Fruit fly (Drosophila melanogaster) whole organism, wandering third instar larva: ENCODE measurements around the gene CG46434.
A peak's percentile ranks its signal among the peaks of the same experiment; 100 is the strongest.

Source experiments
- Abd-B ChIP-seq: fragments of >200 bp; optimal IDR thresholded peaks from 2 replicates; lab custom pipeline; 2017; ENCODE audit warnings: missing biosample characterization, missing genetic modification characterization
- CG32264 ChIP-seq: fragments of 200-800 bp; sonication (Bioruptor generic); optimal IDR thresholded peaks from 2 replicates; lab custom pipeline; 2016; ENCODE audit warnings: missing biosample characterization, missing genetic modification characterization
- CG9705 ChIP-seq: fragments of 200-800 bp; sonication (Bioruptor generic); optimal IDR thresholded peaks from 2 replicates; lab custom pipeline; 2018; ENCODE audit warnings: missing biosample characterization, mild to moderate bottlenecking, missing genetic modification characterization
- CrebA ChIP-seq: fragments of 200-800 bp; sonication (Bioruptor generic); optimal IDR thresholded peaks from 2 replicates; lab custom pipeline; 2016; ENCODE audit warnings: missing biosample characterization, mild to moderate bottlenecking, missing genetic modification characterization, borderline replicate concordance
- Dfd ChIP-seq: fragments of >200 bp; optimal IDR thresholded peaks from 2 replicates; lab custom pipeline; 2017; ENCODE audit warnings: missing biosample characterization, missing genetic modification characterization
- Dif ChIP-seq: fragments of 200-275, 200-300 bp; sonication (Bioruptor generic); optimal IDR thresholded peaks from 2 replicates; lab custom pipeline; 2018; ENCODE audit warnings: missing biosample characterization, missing genetic modification characterization; ENCODE audit not compliant: partially characterized antibody
- GATAd ChIP-seq: sonication (Bioruptor generic); optimal IDR thresholded peaks from 2 replicates; lab custom pipeline; 2016; ENCODE audit warnings: missing biosample characterization, missing genetic modification characterization
- HLH106 ChIP-seq: fragments of 200-800 bp; optimal IDR thresholded peaks from 3 replicates; lab custom pipeline; 2019; ENCODE audit warnings: missing biosample characterization, mild to moderate bottlenecking, missing genetic modification characterization, moderate library complexity
- Hnf4 ChIP-seq: fragments of 200-800 bp; sonication (Bioruptor generic); optimal IDR thresholded peaks from 2 replicates; lab custom pipeline; 2016; ENCODE audit warnings: missing biosample characterization, mild to moderate bottlenecking, missing genetic modification characterization
- Hr78 ChIP-seq: fragments of >200 bp; optimal IDR thresholded peaks from 2 replicates; lab custom pipeline; 2017; ENCODE audit warnings: missing biosample characterization, missing genetic modification characterization
- Hr83 ChIP-seq: fragments of 200-300 bp; sonication (Bioruptor generic); optimal IDR thresholded peaks from 2 replicates; lab custom pipeline; 2016; ENCODE audit warnings: missing biosample characterization, mild to moderate bottlenecking, missing genetic modification characterization, moderate library complexity; ENCODE audit not compliant: poor library complexity, severe bottlenecking
- Jra ChIP-seq: sonication (Bioruptor generic); optimal IDR thresholded peaks from 2 replicates; lab custom pipeline; 2016; ENCODE audit warnings: missing biosample characterization, missing genetic modification characterization
- Mio ChIP-seq: sonication (Bioruptor generic); optimal IDR thresholded peaks from 2 replicates; lab custom pipeline; 2016; ENCODE audit warnings: missing biosample characterization, missing genetic modification characterization
- Myc ChIP-seq: fragments of >200 bp; optimal IDR thresholded peaks from 2 replicates; lab custom pipeline; 2017
- N ChIP-seq: fragments of >200 bp; optimal IDR thresholded peaks from 2 replicates; lab custom pipeline; 2018; ENCODE audit warnings: missing biosample characterization, missing external identifiers, missing genetic modification characterization
- OdsH ChIP-seq: fragments of 200-800 bp; sonication (Bioruptor generic); optimal IDR thresholded peaks from 2 replicates; lab custom pipeline; 2016; ENCODE audit warnings: missing biosample characterization, mild to moderate bottlenecking, missing genetic modification characterization
- Rel ChIP-seq, 2 experiments: fragments of 200-800 bp; sonication (Bioruptor generic) in 1 of 2; optimal IDR thresholded peaks; 2 replicates in 1 of 2; 3 replicates in 1 of 2; lab custom pipeline; 2016 to 2019; ENCODE audit warnings: mild to moderate bottlenecking in 2 of 2, missing biosample characterization in 2 of 2, missing genetic modification characterization in 2 of 2, moderate library complexity in 1 of 2
- Sp1 ChIP-seq: fragments of 200-800 bp; sonication (Bioruptor generic); optimal IDR thresholded peaks from 3 replicates; lab custom pipeline; 2019; ENCODE audit warnings: missing biosample characterization, mild to moderate bottlenecking, missing genetic modification characterization, moderate library complexity
- Vsx2 ChIP-seq: fragments of 200-300, 225-300 bp; sonication (Bioruptor generic); optimal IDR thresholded peaks from 2 replicates; lab custom pipeline; 2018; ENCODE audit warnings: missing biosample characterization, missing genetic modification characterization; ENCODE audit not compliant: partially characterized antibody
- br ChIP-seq: fragments of 200-800 bp; sonication (Bioruptor generic); optimal IDR thresholded peaks from 2 replicates; lab custom pipeline; 2016; ENCODE audit warnings: missing biosample characterization, missing genetic modification characterization
- brk ChIP-seq: fragments of 200-800 bp; sonication (Bioruptor generic); optimal IDR thresholded peaks from 2 replicates; lab custom pipeline; 2016; ENCODE audit warnings: missing biosample characterization, mild to moderate bottlenecking, missing genetic modification characterization
- dl ChIP-seq, 2 experiments: fragments of 175-275, 200-275 bp in 1 of 2; fragments of 200-275 bp in 1 of 2; sonication (Bioruptor generic); optimal IDR thresholded peaks; lab custom pipeline; 2018; ENCODE audit warnings: mild to moderate bottlenecking in 2 of 2, missing biosample characterization in 2 of 2, missing genetic modification characterization in 2 of 2, moderate library complexity in 2 of 2; ENCODE audit not compliant: partially characterized antibody in 2 of 2, insufficient read depth in 1 of 2
- dmrt93B ChIP-seq: fragments of 200-800 bp; sonication (Bioruptor generic); optimal IDR thresholded peaks from 2 replicates; lab custom pipeline; 2018; ENCODE audit warnings: missing biosample characterization, mild to moderate bottlenecking, missing genetic modification characterization
- dsf ChIP-seq: sonication (Bioruptor generic); optimal IDR thresholded peaks from 2 replicates; lab custom pipeline; 2016; ENCODE audit warnings: missing biosample characterization, missing genetic modification characterization, borderline replicate concordance
- ey ChIP-seq: fragments of 200-800 bp; sonication (Bioruptor generic); optimal IDR thresholded peaks from 2 replicates; lab custom pipeline; 2016; ENCODE audit warnings: missing biosample characterization, missing genetic modification characterization
- foxo ChIP-seq, 2 experiments: fragments of 200-800 bp; sonication (Bioruptor generic); optimal IDR thresholded peaks; 2 replicates in 1 of 2; 3 replicates in 1 of 2; lab custom pipeline; 2016 to 2017; ENCODE audit warnings: missing biosample characterization in 2 of 2, missing genetic modification characterization in 2 of 2
- fru ChIP-seq: fragments of 200-800 bp; sonication (Bioruptor generic); optimal IDR thresholded peaks from 3 replicates; lab custom pipeline; 2016; ENCODE audit warnings: missing biosample characterization, mild to moderate bottlenecking, missing genetic modification characterization
- h ChIP-seq: fragments of 200-800 bp; sonication (Bioruptor generic); optimal IDR thresholded peaks from 3 replicates; lab custom pipeline; 2016; ENCODE audit warnings: missing biosample characterization, mild to moderate bottlenecking, missing genetic modification characterization
- jim ChIP-seq: fragments of 175-275, 200-325 bp; sonication (Bioruptor generic); optimal IDR thresholded peaks from 2 replicates; lab custom pipeline; 2016; ENCODE audit warnings: missing biosample characterization, mild to moderate bottlenecking, missing genetic modification characterization
- lola ChIP-seq: fragments of >200 bp; optimal IDR thresholded peaks from 2 replicates; lab custom pipeline; 2017; ENCODE audit warnings: missing biosample characterization, missing genetic modification characterization
- pan ChIP-seq: fragments of >200 bp; optimal IDR thresholded peaks from 2 replicates; lab custom pipeline; 2017
- psq ChIP-seq: fragments of 200-800 bp; sonication (Bioruptor generic); optimal IDR thresholded peaks from 3 replicates; lab custom pipeline; 2017; ENCODE audit warnings: missing biosample characterization, mild to moderate bottlenecking, missing genetic modification characterization, moderate library complexity
- rgr ChIP-seq: fragments of 200-800 bp; sonication (Bioruptor generic); optimal IDR thresholded peaks from 3 replicates; lab custom pipeline; 2016; ENCODE audit warnings: missing biosample characterization, mild to moderate bottlenecking, missing genetic modification characterization
- sage ChIP-seq: fragments of 200-800 bp; sonication (Bioruptor generic); optimal IDR thresholded peaks from 2 replicates; lab custom pipeline; 2016; ENCODE audit warnings: missing biosample characterization, mild to moderate bottlenecking, missing genetic modification characterization
- sv ChIP-seq: fragments of 200-800 bp; sonication (Bioruptor generic); optimal IDR thresholded peaks from 3 replicates; lab custom pipeline; 2016; ENCODE audit warnings: missing biosample characterization, missing genetic modification characterization
- tai ChIP-seq: sonication (Bioruptor generic); optimal IDR thresholded peaks from 2 replicates; lab custom pipeline; 2016; ENCODE audit warnings: missing biosample characterization, missing genetic modification characterization
- usp ChIP-seq: fragments of >200 bp; optimal IDR thresholded peaks from 2 replicates; lab custom pipeline; 2017; ENCODE audit warnings: missing biosample characterization, missing genetic modification characterization
- woc ChIP-seq: sonication (Bioruptor generic); optimal IDR thresholded peaks from 2 replicates; lab custom pipeline; 2016; ENCODE audit warnings: missing biosample characterization, mild to moderate bottlenecking, missing genetic modification characterization

Gene CG46434

dm6 chr3L:19560695-19561246 is 16.8 kb upstream of the CG46434 start:
- TF ChIP-seq CG9705 (GFP tag; lab: Kevin White, UChicago): peak; percentile 99
- no peak for TF ChIP-seq usp (GFP tag; lab: Kevin White, UChicago)
- TF ChIP-seq ey (GFP tag; lab: Kevin White, UChicago): peak; percentile 98
- TF ChIP-seq br: peak; percentile 98
- no peak for TF ChIP-seq dl (GFP tag; optimal IDR thresholded peaks at IDR 0.05; lab: Kevin White, UChicago; ENCODE audit: insufficient read depth in 1 of 2, partially characterized antibody in 2 of 2)
- peak; percentile 83 for TF ChIP-seq CrebA (GFP tag; lab: Kevin White, UChicago)
- TF ChIP-seq Hr78: no peak
- peak; percentile 99 for TF ChIP-seq h (GFP tag; lab: Kevin White, UChicago)
- peak; percentile 97 for TF ChIP-seq brk (GFP tag; lab: Kevin White, UChicago)
- TF ChIP-seq jim (GFP tag; lab: Kevin White, UChicago): peak; percentile 55
- TF ChIP-seq sage (GFP tag; lab: Kevin White, UChicago): peak; percentile 97
- peak; percentile 93 for TF ChIP-seq dsf (GFP tag; lab: Kevin White, UChicago)
- no peak for TF ChIP-seq lola (GFP tag; lab: Kevin White, UChicago)
- TF ChIP-seq Hnf4: peak; percentile 98
- no peak for TF ChIP-seq pan (lab: Kevin White, UChicago)
- TF ChIP-seq Jra (GFP tag; lab: Kevin White, UChicago): peak; percentile 94
- TF ChIP-seq Abd-B (GFP tag; lab: Kevin White, UChicago): no peak
- no peak for TF ChIP-seq Myc (lab: Kevin White, UChicago)
- TF ChIP-seq CG32264 (GFP tag; lab: Kevin White, UChicago): peak; percentile 94
- peak; percentile 92 for TF ChIP-seq tai (GFP tag; lab: Kevin White, UChicago)
- TF ChIP-seq OdsH (GFP tag; lab: Kevin White, UChicago): peak; percentile 99
- TF ChIP-seq Hr83: no peak
- no peak for TF ChIP-seq GATAd (GFP tag; lab: Kevin White, UChicago)
- TF ChIP-seq foxo (GFP tag; optimal IDR thresholded peaks at IDR 0.05; lab: Kevin White, UChicago): peak; percentile 77 to 99
- TF ChIP-seq woc (GFP tag; lab: Kevin White, UChicago): peak; percentile 96
- peak; percentile 96 for TF ChIP-seq psq (GFP tag; lab: Kevin White, UChicago)
- peak; percentile 63 for TF ChIP-seq Mio
- TF ChIP-seq fru: peak; percentile 99
- peak; percentile 97 for TF ChIP-seq dmrt93B (GFP tag; lab: Kevin White, UChicago)
- TF ChIP-seq N: no peak
- TF ChIP-seq Dfd (GFP tag; lab: Kevin White, UChicago): peak; percentile 91
- no peak for TF ChIP-seq Dif (GFP tag; lab: Kevin White, UChicago)
- peak; percentile 99 for TF ChIP-seq Sp1 (GFP tag; lab: Kevin White, UChicago)
- peak; percentile 99 for TF ChIP-seq rgr (GFP tag; lab: Kevin White, UChicago)
- peak; percentile 97 for TF ChIP-seq Rel (GFP tag; optimal IDR thresholded peaks at IDR 0.05; lab: Kevin White, UChicago)
- peak; percentile 95 for TF ChIP-seq Rel (tag; optimal IDR thresholded peaks at IDR 0.05; lab: Kevin White, UChicago)
- peak; percentile 93 for TF ChIP-seq sv
- TF ChIP-seq Vsx2 (GFP tag; lab: Kevin White, UChicago): peak; percentile 32
- TF ChIP-seq HLH106 (tag; lab: Kevin White, UChicago): peak; percentile 99

DNA sequence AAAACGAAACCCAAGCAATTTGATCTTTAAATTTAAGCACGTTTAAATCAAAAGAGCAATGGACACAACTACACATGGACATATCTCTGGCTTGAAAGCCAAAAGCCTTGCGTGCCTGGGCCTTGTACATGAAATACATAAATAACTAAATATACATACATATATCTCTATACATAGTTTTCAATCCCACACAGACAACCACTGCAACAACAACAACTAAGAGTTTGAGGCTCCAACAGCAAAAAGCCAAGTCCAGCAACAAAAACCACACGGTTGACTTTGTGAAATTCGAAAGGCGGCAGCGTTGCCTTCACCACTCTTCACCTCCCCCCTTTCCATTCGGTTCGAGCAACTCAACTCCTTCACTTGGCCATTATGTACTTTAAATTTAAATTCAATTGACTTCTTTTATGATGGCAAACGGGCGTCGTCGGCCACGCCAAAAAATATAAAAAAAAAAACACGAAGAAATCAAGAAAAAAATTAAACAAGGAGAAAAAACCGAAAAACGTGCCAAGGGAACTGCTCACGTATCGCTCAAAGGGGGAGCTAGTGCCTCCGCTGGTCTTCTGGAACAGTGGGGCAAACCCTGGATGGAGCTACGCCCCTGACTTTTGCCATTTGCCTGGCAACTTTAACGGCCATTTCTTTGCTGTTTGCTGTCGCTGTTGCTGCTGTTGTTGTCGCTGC is 16.1 kb upstream of the CG46434 start:
- TF ChIP-seq sv: no peak
- TF ChIP-seq psq (GFP tag; lab: Kevin White, UChicago): no peak
- no peak for TF ChIP-seq HLH106 (tag; lab: Kevin White, UChicago)
- TF ChIP-seq tai (GFP tag; lab: Kevin White, UChicago): no peak
- no peak for TF ChIP-seq dl (GFP tag; optimal IDR thresholded peaks at IDR 0.05; lab: Kevin White, UChicago; ENCODE audit: insufficient read depth in 1 of 2, partially characterized antibody in 2 of 2)
- no peak for TF ChIP-seq rgr (GFP tag; lab: Kevin White, UChicago)
- no peak for TF ChIP-seq jim (GFP tag; lab: Kevin White, UChicago)
- no peak for TF ChIP-seq Rel (GFP tag; optimal IDR thresholded peaks at IDR 0.05; lab: Kevin White, UChicago)
- peak; percentile 8 for TF ChIP-seq Rel (tag; optimal IDR thresholded peaks at IDR 0.05; lab: Kevin White, UChicago)
- TF ChIP-seq Hnf4: no peak
- TF ChIP-seq usp (GFP tag; lab: Kevin White, UChicago): no peak
- TF ChIP-seq Hr78: no peak
- TF ChIP-seq Dfd (GFP tag; lab: Kevin White, UChicago): no peak
- TF ChIP-seq Hr83: peak; percentile 12
- peak; percentile 28 for TF ChIP-seq Dif (GFP tag; lab: Kevin White, UChicago)
- no peak for TF ChIP-seq Jra (GFP tag; lab: Kevin White, UChicago)
- no peak for TF ChIP-seq Vsx2 (GFP tag; lab: Kevin White, UChicago)
- no peak for TF ChIP-seq dsf (GFP tag; lab: Kevin White, UChicago)
